Worm (Caenorhabditis elegans): Measurements from ENCODE around the gene mmad-1.

- no peak for TF ChIP-seq daf-12 (tag; optimal IDR thresholded peaks at IDR 0.05)
- TF ChIP-seq nhr-25 (tag; optimal IDR thresholded peaks at IDR 0.05): no peak
- no peak for TF ChIP-seq snpc-4 (tag; optimal IDR thresholded peaks at IDR 0.05)
- no peak for TF ChIP-seq egl-27 (tag; optimal IDR thresholded peaks at IDR 0.05)
- TF ChIP-seq elt-1 (tag; optimal IDR thresholded peaks at IDR 0.05): no peak
- no peak for TF ChIP-seq ama-1 (optimal IDR thresholded peaks at IDR 0.05)
- TF ChIP-seq skn-1 (tag; optimal IDR thresholded peaks at IDR 0.05): no peak
- no peak for TF ChIP-seq zag-1 (tag; optimal IDR thresholded peaks at IDR 0.05)
- TF ChIP-seq jun-1 (tag; optimal IDR thresholded peaks at IDR 0.05): no peak
- no peak for TF ChIP-seq aly-2 (tag; optimal IDR thresholded peaks at IDR 0.05)
- TF ChIP-seq R02D3.7 (tag; optimal IDR thresholded peaks at IDR 0.05): no peak
Measured at ce11 chrIII:13543434-13543833, 5.4 kb downstream of the mmad-1 start, which contains the start of gene acs-5.
